Worm (Caenorhabditis elegans) whole organism, early embryonic: ENCODE data around the gene Y43F8B.20.

ENCODE experiments used
- aly-1 ChIP-seq: sonication (generic microtip); optimal IDR thresholded peaks from 2 replicates; lab custom pipeline; 2016; ENCODE audit warnings: missing genetic modification characterization, missing compliant biosample characterization
- ama-1 ChIP-seq: fragments of 150-350 bp; optimal IDR thresholded peaks from 2 replicates; lab custom pipeline; 2014
- ceh-36 ChIP-seq: sonication (generic microtip); optimal IDR thresholded peaks from 2 replicates; lab custom pipeline; 2016; ENCODE audit warnings: missing genetic modification characterization, inconsistent platforms, missing compliant biosample characterization
- tbx-37 ChIP-seq: fragments of 200-800 bp; sonication (Bioruptor generic); conservative IDR thresholded peaks from 2 replicates; pipeline ENCODE4 v1.3.6; 2022; ENCODE audit warnings: missing genetic modification reagents, missing genetic modification characterization, missing compliant biosample characterization

DNA sequence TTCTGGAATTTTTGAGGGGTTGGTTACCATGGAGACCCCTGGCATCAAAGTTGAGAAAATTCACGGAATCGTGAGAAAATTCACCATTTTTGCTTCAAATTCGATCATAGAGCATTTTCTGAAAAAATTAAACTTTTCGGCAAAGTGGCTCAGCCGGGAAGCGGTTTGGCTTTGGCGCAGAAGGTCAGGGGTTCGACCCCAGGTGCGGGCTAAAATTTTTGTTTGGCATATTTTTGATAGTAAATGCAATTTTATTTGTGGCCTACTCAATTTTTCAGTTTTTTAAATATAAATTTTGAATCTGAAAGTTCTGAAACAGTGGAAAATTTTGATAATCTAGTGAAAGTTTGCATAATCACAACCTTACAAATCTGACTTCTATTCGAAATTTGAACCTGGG, 49.5 kb upstream of the Y43F8B.20 start:
- TF ChIP-seq ceh-36 (tag; lab: Kevin White, UChicago), result no peak
- no peak for TF ChIP-seq ama-1
- TF ChIP-seq tbx-37 (GFP tag; lab: Robert Waterston, UW), result no peak
- no peak for TF ChIP-seq aly-1
